Worm (Caenorhabditis elegans) whole organism, L3 larva: Measurements from ENCODE around the gene coa-4.
A peak's percentile ranks its signal among the peaks of the same experiment; 100 is the strongest.

ENCODE experiments used
- R02D3.7 ChIP-seq: fragments of 150-350 bp; optimal IDR thresholded peaks from 2 replicates; lab custom pipeline; 2014; ENCODE audit warnings: missing biosample characterization, missing genetic modification characterization
- ZK546.5 ChIP-seq: sonication (generic microtip); optimal IDR thresholded peaks from 2 replicates; lab custom pipeline; 2017; ENCODE audit warnings: missing biosample characterization, missing genetic modification characterization
- aly-2 ChIP-seq: fragments of 150-350 bp; optimal IDR thresholded peaks from 2 replicates; lab custom pipeline; 2014; ENCODE audit warnings: missing biosample characterization, missing genetic modification characterization
- ama-1 ChIP-seq: fragments of 150-350 bp; optimal IDR thresholded peaks from 2 replicates; lab custom pipeline; 2018
- ceh-16 ChIP-seq: sonication (generic microtip); optimal IDR thresholded peaks from 2 replicates; lab custom pipeline; 2017; ENCODE audit warnings: missing biosample characterization, missing genetic modification characterization
- ceh-28 ChIP-seq: fragments of 150-350 bp; optimal IDR thresholded peaks from 2 replicates; lab custom pipeline; 2014; ENCODE audit warnings: missing biosample characterization, missing genetic modification reagents, missing genetic modification characterization
- ceh-82 ChIP-seq: fragments of 150-350 bp; optimal IDR thresholded peaks from 2 replicates; lab custom pipeline; 2014; ENCODE audit warnings: missing biosample characterization, missing genetic modification characterization
- ceh-9 ChIP-seq: sonication (generic microtip); optimal IDR thresholded peaks from 2 replicates; lab custom pipeline; 2018; ENCODE audit warnings: missing biosample characterization, missing genetic modification characterization
- daf-12 ChIP-seq: fragments of 150-350 bp; optimal IDR thresholded peaks from 2 replicates; lab custom pipeline; 2014; ENCODE audit warnings: missing biosample characterization, missing genetic modification reagents, missing genetic modification characterization
- egl-27 ChIP-seq: sonication (generic microtip); optimal IDR thresholded peaks from 4 replicates; lab custom pipeline; 2017; ENCODE audit warnings: missing biosample characterization, missing genetic modification reagents, missing genetic modification characterization
- egl-5 ChIP-seq: fragments of 150-350 bp; optimal IDR thresholded peaks from 2 replicates; lab custom pipeline; 2017; ENCODE audit warnings: missing biosample characterization, missing genetic modification reagents, missing genetic modification characterization, inconsistent platforms
- elt-1 ChIP-seq: fragments of 150-350 bp; optimal IDR thresholded peaks from 2 replicates; lab custom pipeline; 2014; ENCODE audit warnings: missing biosample characterization, missing genetic modification characterization
- elt-2 ChIP-seq: sonication (generic microtip); optimal IDR thresholded peaks from 2 replicates; lab custom pipeline; 2016; ENCODE audit warnings: missing genetic modification reagents, mild to moderate bottlenecking, missing genetic modification characterization, missing compliant biosample characterization
- elt-3 ChIP-seq, 3 experiments: fragments of 150-350 bp in 1 of 3; sonication (generic microtip) in 2 of 3; optimal IDR thresholded peaks; 2 replicates in 2 of 3; 4 replicates in 1 of 3; lab custom pipeline; 2014 to 2017; ENCODE audit warnings: missing biosample characterization in 3 of 3, missing genetic modification characterization in 3 of 3
- eor-1 ChIP-seq, 2 experiments: fragments of 150-350 bp; optimal IDR thresholded peaks; 2 replicates each; lab custom pipeline; 2014 to 2018; ENCODE audit warnings: missing biosample characterization in 2 of 2, missing genetic modification characterization in 2 of 2
- fkh-10 ChIP-seq: sonication (generic microtip); optimal IDR thresholded peaks from 2 replicates; lab custom pipeline; 2017; ENCODE audit warnings: missing biosample characterization, missing genetic modification reagents, missing genetic modification characterization
- fkh-2 ChIP-seq: fragments of 150-350 bp; optimal IDR thresholded peaks from 2 replicates; lab custom pipeline; 2014; ENCODE audit warnings: missing biosample characterization, missing genetic modification reagents, missing genetic modification characterization
- fos-1 ChIP-seq: fragments of 150-350 bp; optimal IDR thresholded peaks from 2 replicates; lab custom pipeline; 2014; ENCODE audit warnings: missing biosample characterization, missing genetic modification characterization
- hmg-11 ChIP-seq: sonication (generic microtip); optimal IDR thresholded peaks from 2 replicates; lab custom pipeline; 2016; ENCODE audit warnings: missing genetic modification characterization, missing compliant biosample characterization
- jun-1 ChIP-seq: fragments of 150-350 bp; optimal IDR thresholded peaks from 2 replicates; lab custom pipeline; 2014; ENCODE audit warnings: missing biosample characterization, missing genetic modification reagents, missing genetic modification characterization
- lin-15B ChIP-seq: fragments of 150-350 bp; optimal IDR thresholded peaks from 2 replicates; lab custom pipeline; 2014; ENCODE audit warnings: missing biosample characterization, missing genetic modification characterization
- lin-39 ChIP-seq: fragments of 150-350 bp; optimal IDR thresholded peaks from 2 replicates; lab custom pipeline; 2018; ENCODE audit warnings: missing biosample characterization, missing genetic modification reagents, missing genetic modification characterization
- lsy-12 ChIP-seq: sonication (generic microtip); optimal IDR thresholded peaks from 2 replicates; lab custom pipeline; 2016; ENCODE audit warnings: mild to moderate bottlenecking, missing genetic modification characterization, missing compliant biosample characterization
- mdl-1 ChIP-seq: fragments of 150-350 bp; optimal IDR thresholded peaks from 2 replicates; lab custom pipeline; 2014; ENCODE audit warnings: missing biosample characterization, missing genetic modification characterization
- mml-1 ChIP-seq: fragments of 150-350 bp; sonication (generic microtip); optimal IDR thresholded peaks from 3 replicates; lab custom pipeline; 2014; ENCODE audit warnings: missing biosample characterization, missing genetic modification characterization
- nfya-1 ChIP-seq: sonication (generic microtip); optimal IDR thresholded peaks from 2 replicates; lab custom pipeline; 2017; ENCODE audit warnings: missing genetic modification characterization, mild to moderate bottlenecking, missing compliant biosample characterization, antibody characterized with exemption, moderate library complexity; ENCODE audit not compliant: insufficient read depth
- nhr-11 ChIP-seq: fragments of 150-350 bp; optimal IDR thresholded peaks from 2 replicates; lab custom pipeline; 2014; ENCODE audit warnings: missing biosample characterization, missing genetic modification characterization
- nhr-12 ChIP-seq: fragments of 150-350 bp; optimal IDR thresholded peaks from 2 replicates; lab custom pipeline; 2014; ENCODE audit warnings: missing biosample characterization, missing genetic modification characterization
- nhr-23 ChIP-seq: fragments of 150-350 bp; optimal IDR thresholded peaks from 2 replicates; lab custom pipeline; 2014; ENCODE audit warnings: missing biosample characterization, missing genetic modification reagents, missing genetic modification characterization
- nhr-237 ChIP-seq: fragments of 150-350 bp; optimal IDR thresholded peaks from 2 replicates; lab custom pipeline; 2014; ENCODE audit warnings: missing biosample characterization, missing genetic modification characterization
- nhr-25 ChIP-seq: sonication (generic microtip); optimal IDR thresholded peaks from 2 replicates; lab custom pipeline; 2017; ENCODE audit warnings: missing biosample characterization, missing genetic modification characterization
- nhr-28 ChIP-seq: fragments of 150-350 bp; optimal IDR thresholded peaks from 2 replicates; lab custom pipeline; 2014; ENCODE audit warnings: missing biosample characterization, missing genetic modification characterization
- nhr-43 ChIP-seq: sonication (generic microtip); optimal IDR thresholded peaks from 2 replicates; lab custom pipeline; 2016; ENCODE audit warnings: mild to moderate bottlenecking, missing genetic modification characterization, missing compliant biosample characterization; ENCODE audit not compliant: poor library complexity, severe bottlenecking
- nhr-67 ChIP-seq: fragments of 150-350 bp; optimal IDR thresholded peaks from 2 replicates; lab custom pipeline; 2014; ENCODE audit warnings: missing biosample characterization, missing genetic modification characterization
- nhr-76 ChIP-seq: fragments of 150-350 bp; sonication (generic microtip); optimal IDR thresholded peaks from 5 replicates; lab custom pipeline; 2014; ENCODE audit warnings: missing biosample characterization, missing genetic modification characterization
- nhr-77 ChIP-seq: fragments of 150-350 bp; optimal IDR thresholded peaks from 2 replicates; lab custom pipeline; 2014; ENCODE audit warnings: missing biosample characterization, missing genetic modification characterization
- pha-4 ChIP-seq: fragments of 150-350 bp; optimal IDR thresholded peaks from 2 replicates; lab custom pipeline; 2014; ENCODE audit warnings: missing biosample characterization, missing genetic modification reagents, missing genetic modification characterization
- pqm-1 ChIP-seq: fragments of 150-350 bp; optimal IDR thresholded peaks from 2 replicates; lab custom pipeline; 2017; ENCODE audit warnings: missing biosample characterization, missing genetic modification characterization, inconsistent platforms
- sea-2 ChIP-seq: fragments of 150-350 bp; sonication (generic microtip); optimal IDR thresholded peaks from 4 replicates; lab custom pipeline; 2014; ENCODE audit warnings: missing biosample characterization, missing genetic modification reagents, missing genetic modification characterization
- skn-1 ChIP-seq: fragments of 150-350 bp; optimal IDR thresholded peaks from 2 replicates; lab custom pipeline; 2014; ENCODE audit warnings: missing biosample characterization, missing genetic modification characterization
- snpc-4 ChIP-seq: fragments of 150-350 bp; optimal IDR thresholded peaks from 2 replicates; lab custom pipeline; 2014; ENCODE audit warnings: missing biosample characterization, missing genetic modification characterization
- tbx-2 ChIP-seq: sonication (generic microtip); optimal IDR thresholded peaks from 2 replicates; lab custom pipeline; 2016; ENCODE audit warnings: mild to moderate bottlenecking, missing genetic modification characterization, missing compliant biosample characterization
- unc-39 ChIP-seq: sonication (generic microtip); optimal IDR thresholded peaks from 4 replicates; lab custom pipeline; 2017; ENCODE audit warnings: missing biosample characterization, missing genetic modification characterization
- unc-62 ChIP-seq: fragments of 150-350 bp; sonication (generic microtip); optimal IDR thresholded peaks from 4 replicates; lab custom pipeline; 2014; ENCODE audit warnings: missing biosample characterization, missing genetic modification reagents, missing genetic modification characterization
- zag-1 ChIP-seq: fragments of 150-350 bp; optimal IDR thresholded peaks from 2 replicates; lab custom pipeline; 2014; ENCODE audit warnings: missing biosample characterization, missing genetic modification characterization
- ztf-11 ChIP-seq: fragments of 150-350 bp; optimal IDR thresholded peaks from 2 replicates; lab custom pipeline; 2014; ENCODE audit warnings: missing biosample characterization, missing genetic modification characterization
- ztf-4 ChIP-seq: fragments of 150-350 bp; optimal IDR thresholded peaks from 2 replicates; lab custom pipeline; 2014; ENCODE audit warnings: missing biosample characterization, missing genetic modification characterization

coa-4 gene

ce11 chrIV:9323989-9324506 is 11.4 kb downstream of the coa-4 start, which contains the start of the genes nspg-11 and F49C12.15:
Gene nspg-11 (minus strand): TSS chrIV:9324089.
Gene F49C12.15 (plus strand): TSS chrIV:9324456.
- TF ChIP-seq fkh-10 (GFP tag; lab: Kevin White, UChicago) (no peak), elt-2 (peak; percentile 10), zag-1 (tag; lab: Kevin White, UChicago) (no peak)
- TF ChIP-seq, all 47 proteins: peak for 1

ce11 chrIV:9322489-9322888 is 12.9 kb downstream of the coa-4 start:
- TF ChIP-seq ceh-28 (tag; lab: Kevin White, UChicago) = no peak
- TF ChIP-seq nhr-43 (tag; lab: Kevin White, UChicago) = peak; percentile 43
- TF ChIP-seq elt-2 = peak; percentile 20
- TF ChIP-seq nhr-237 = no peak
- TF ChIP-seq tbx-2 (tag; lab: Kevin White, UChicago) = peak; percentile 2
- peak; percentile 58 for TF ChIP-seq ama-1 (lab: Kevin White, UChicago)

- no peak for TF ChIP-seq lin-39 (tag; lab: Kevin White, UChicago)
- no peak for TF ChIP-seq ceh-9 (tag; lab: Kevin White, UChicago)
- TF ChIP-seq zag-1 (tag; lab: Kevin White, UChicago) = no peak
- peak; percentile 0 for TF ChIP-seq hmg-11 (tag; lab: Kevin White, UChicago)
- no peak for TF ChIP-seq fkh-10 (GFP tag; lab: Kevin White, UChicago)
- no peak for TF ChIP-seq ZK546.5
- TF ChIP-seq nhr-28 (tag; lab: Kevin White, UChicago) = no peak
- no peak for TF ChIP-seq eor-1 (tag; optimal IDR thresholded peaks at IDR 0.05; lab: Kevin White, UChicago)
- no peak for TF ChIP-seq ceh-82 (tag; lab: Kevin White, UChicago)
- TF ChIP-seq nhr-23 (tag; lab: Kevin White, UChicago) = peak; percentile 9
- TF ChIP-seq nhr-237 = no peak
- TF ChIP-seq elt-3 (tag; optimal IDR thresholded peaks at IDR 0.05; lab: Kevin White, UChicago) = no peak
- TF ChIP-seq ceh-16 (tag; lab: Kevin White, UChicago) = no peak
- no peak for TF ChIP-seq lsy-12
- no peak for TF ChIP-seq ztf-11
- TF ChIP-seq egl-27 = no peak
- TF ChIP-seq lin-15B (tag; lab: Kevin White, UChicago) = peak; percentile 9
- TF ChIP-seq daf-12 = no peak
- TF ChIP-seq egl-5 (tag; lab: Kevin White, UChicago) = no peak
- TF ChIP-seq ztf-4 = no peak
- TF ChIP-seq snpc-4 = peak; percentile 29
- no peak for TF ChIP-seq tbx-2 (tag; lab: Kevin White, UChicago)
- TF ChIP-seq sea-2 (GFP tag; lab: Kevin White, UChicago) = no peak
- TF ChIP-seq fkh-2 (tag; lab: Kevin White, UChicago) = no peak
- peak; percentile 22 for TF ChIP-seq pha-4 (tag; lab: Kevin White, UChicago)
- TF ChIP-seq pqm-1 = no peak
- TF ChIP-seq aly-2 = no peak
- no peak for TF ChIP-seq unc-62
- no peak for TF ChIP-seq R02D3.7 (tag; lab: Kevin White, UChicago)
- no peak for TF ChIP-seq nhr-67 (tag; lab: Kevin White, UChicago)
- no peak for TF ChIP-seq nhr-11 (tag; lab: Kevin White, UChicago)
- TF ChIP-seq unc-39 (tag; lab: Kevin White, UChicago) = no peak
- TF ChIP-seq elt-1 (tag; lab: Kevin White, UChicago) = no peak
- no peak for TF ChIP-seq nhr-43 (tag; lab: Kevin White, UChicago)
- peak; percentile 54 for TF ChIP-seq nfya-1 (tag; lab: Kevin White, UChicago)
- TF ChIP-seq mml-1 (tag; lab: Kevin White, UChicago) = no peak
- TF ChIP-seq jun-1 = peak; percentile 1
- TF ChIP-seq ama-1 (lab: Kevin White, UChicago) = no peak
- peak; percentile 5 for TF ChIP-seq skn-1
- TF ChIP-seq fos-1 = no peak
- TF ChIP-seq nhr-25 (tag; lab: Kevin White, UChicago) = no peak
- TF ChIP-seq nhr-76 = no peak
- peak; percentile 43 for TF ChIP-seq elt-2
- TF ChIP-seq ceh-28 (tag; lab: Kevin White, UChicago) = peak; percentile 38
- TF ChIP-seq nhr-12 (tag; lab: Kevin White, UChicago) = no peak
- TF ChIP-seq mdl-1 (tag; lab: Kevin White, UChicago) = no peak
- TF ChIP-seq nhr-77 (tag; lab: Kevin White, UChicago) = no peak
Observed at ce11 chrIV:9321039-9321851, 14.2 kb downstream of the coa-4 start, which contains the start of the genes F49C12.12 and vha-17. Gene F49C12.12 (minus strand): TSS chrIV:9321089. Gene vha-17 (plus strand): TSS chrIV:9321801.
